In the genomic region with DNA sequence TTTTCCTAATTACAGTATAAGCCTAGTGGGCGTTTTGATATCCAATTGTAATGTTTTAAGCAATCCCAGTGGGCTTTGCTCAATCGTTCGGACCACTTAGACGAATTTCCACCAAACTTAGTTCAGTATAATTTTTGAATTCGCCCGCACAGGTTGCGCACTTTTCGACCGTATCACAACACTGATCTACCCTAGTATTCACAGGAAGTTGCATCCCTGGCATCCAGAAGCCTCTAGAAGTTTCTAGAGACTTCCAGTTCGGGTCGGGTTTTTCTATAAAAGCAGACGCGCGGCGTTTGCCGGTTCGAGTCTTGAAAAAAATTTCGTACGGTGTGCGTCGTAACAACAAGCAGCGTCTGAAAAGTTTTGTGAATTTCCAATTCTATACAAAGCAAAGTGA, we compare ENCODE assay signal across 2 fruit fly cellular contexts.
TF ChIP-seq lines count a peak whose summit lies in the region.

A gene (plus strand): TSS at position 58 of the 400 bp plus-strand sequence.

TF ChIP-seq in whole organism, embryonic, 481 proteins besides CTCF, POLR2A, EP300 and RAD21 (continued from another document and continues in another):
- TF ChIP-seq pzg (GFP tag; optimal IDR thresholded peaks at IDR 0.05; lab: Kevin White, UChicago): peak; percentile 76
- peak; percentile 80 for TF ChIP-seq ftz-f1 (GFP tag; optimal IDR thresholded peaks at IDR 0.05; lab: Kevin White, UChicago)
- peak; percentile 78; the same call in 2 of the 3 replicates for TF ChIP-seq Mrtf (GFP tag; IDR thresholded peaks at IDR 0.05; lab: Robert Waterston, UW)
- peak; percentile 83 for TF ChIP-seq rib (GFP tag; IDR thresholded peaks at IDR 0.05; lab: Robert Waterston, UW)
- peak; percentile 90 for TF ChIP-seq CG14014 (GFP tag; IDR thresholded peaks at IDR 0.05; lab: Robert Waterston, UW)
- TF ChIP-seq chm (GFP tag; IDR thresholded peaks at IDR 0.05; lab: Robert Waterston, UW): peak; percentile 99
- peak; percentile 40; the same call in 1 of the 2 replicates for TF ChIP-seq ro (GFP tag; IDR thresholded peaks at IDR 0.05; lab: Robert Waterston, UW)
- TF ChIP-seq Ada2b (GFP tag; IDR thresholded peaks at IDR 0.05; lab: Robert Waterston, UW): peak; percentile 68; the same call in 1 of the 2 replicates
- TF ChIP-seq eyg (GFP tag; optimal IDR thresholded peaks at IDR 0.05; lab: Kevin White, UChicago): peak; percentile 97
- peak; percentile 95 for TF ChIP-seq NK7.1 (GFP tag; optimal IDR thresholded peaks at IDR 0.05; lab: Kevin White, UChicago)
- peak; percentile 94 for TF ChIP-seq repo (GFP tag; optimal IDR thresholded peaks at IDR 0.05; lab: Kevin White, UChicago)
- TF ChIP-seq HmgD (GFP tag; optimal IDR thresholded peaks at IDR 0.05; lab: Kevin White, UChicago): peak; percentile 70
- TF ChIP-seq CG12219 (GFP tag; optimal IDR thresholded peaks at IDR 0.05; lab: Kevin White, UChicago): peak; percentile 97
- TF ChIP-seq knrl (GFP tag; IDR thresholded peaks at IDR 0.05; lab: Robert Waterston, UW; ENCODE audit: partially characterized antibody): no peak
- TF ChIP-seq ewg (GFP tag; optimal IDR thresholded peaks at IDR 0.05; lab: Kevin White, UChicago): peak; percentile 88
- TF ChIP-seq fd102C (GFP tag; optimal IDR thresholded peaks at IDR 0.05; lab: Kevin White, UChicago): peak; percentile 86
- TF ChIP-seq MBD-R2 (GFP tag; IDR thresholded peaks at IDR 0.05; lab: Robert Waterston, UW): peak; percentile 55; the same call in 1 of the 2 replicates
- peak; percentile 73 for TF ChIP-seq z (GFP tag; IDR thresholded peaks at IDR 0.05; lab: Robert Waterston, UW)
- peak; percentile 82 for TF ChIP-seq pros (GFP tag; optimal IDR thresholded peaks at IDR 0.05; lab: Kevin White, UChicago)
- TF ChIP-seq dati (GFP tag; IDR thresholded peaks at IDR 0.05; lab: Robert Waterston, UW): peak; percentile 88
- TF ChIP-seq PHDP (tag; optimal IDR thresholded peaks at IDR 0.05; lab: Kevin White, UChicago): peak; percentile 98
- TF ChIP-seq Stat92E (GFP tag; optimal IDR thresholded peaks at IDR 0.05; lab: Kevin White, UChicago): peak in 1 of 3 experiments; percentile 84
- peak; percentile 92 for TF ChIP-seq gcm2 (GFP tag; optimal IDR thresholded peaks at IDR 0.05; lab: Kevin White, UChicago)
- peak; percentile 93 for TF ChIP-seq pho (GFP tag; optimal IDR thresholded peaks at IDR 0.05; lab: Kevin White, UChicago)
- TF ChIP-seq D19A (tag; optimal IDR thresholded peaks at IDR 0.05; lab: Kevin White, UChicago): peak; percentile 69
- peak; percentile 91 for TF ChIP-seq CG9437 (GFP tag; optimal IDR thresholded peaks at IDR 0.05; lab: Kevin White, UChicago)
- peak; percentile 96 for TF ChIP-seq CHES-1-like (GFP tag; optimal IDR thresholded peaks at IDR 0.05; lab: Kevin White, UChicago)
- peak; percentile 92 for TF ChIP-seq Awh (GFP tag; IDR thresholded peaks at IDR 0.05; lab: Robert Waterston, UW)
- TF ChIP-seq CG12942 (GFP tag; optimal IDR thresholded peaks at IDR 0.05; lab: Kevin White, UChicago): peak; percentile 76
- peak; percentile 99 for TF ChIP-seq odd (GFP tag; optimal IDR thresholded peaks at IDR 0.05; lab: Kevin White, UChicago)
- no peak for TF ChIP-seq hth (optimal IDR thresholded peaks at IDR 0.05; lab: Kevin White, UChicago)
- peak; percentile 95 for TF ChIP-seq Dbx (GFP tag; IDR thresholded peaks at IDR 0.05; lab: Robert Waterston, UW)
- TF ChIP-seq dmrt99B (tag; optimal IDR thresholded peaks at IDR 0.05; lab: Kevin White, UChicago): peak; percentile 88
- TF ChIP-seq slp2 (GFP tag; optimal IDR thresholded peaks at IDR 0.05; lab: Kevin White, UChicago): peak; percentile 91
- TF ChIP-seq CG3847 (GFP tag; IDR thresholded peaks at IDR 0.05; lab: Robert Waterston, UW): peak; percentile 88
- TF ChIP-seq CG17568 (GFP tag; optimal IDR thresholded peaks at IDR 0.05; lab: Kevin White, UChicago): peak; percentile 99
- peak; percentile 95 for TF ChIP-seq CG13775 (GFP tag; optimal IDR thresholded peaks at IDR 0.05; lab: Kevin White, UChicago)
- TF ChIP-seq CG32532 (GFP tag; IDR thresholded peaks at IDR 0.05; lab: Robert Waterston, UW): peak; percentile 95
- peak; percentile 100 for TF ChIP-seq CG6813 (GFP tag; optimal IDR thresholded peaks at IDR 0.05; lab: Kevin White, UChicago)
- peak; percentile 81; the same call in 1 of the 2 replicates for TF ChIP-seq bowl (GFP tag; IDR thresholded peaks at IDR 0.05; lab: Robert Waterston, UW)
- TF ChIP-seq Meics (GFP tag; optimal IDR thresholded peaks at IDR 0.05; lab: Kevin White, UChicago): peak; percentile 99
- TF ChIP-seq H2.0 (GFP tag; IDR thresholded peaks at IDR 0.05; lab: Robert Waterston, UW): peak; percentile 87
- peak; percentile 79 for TF ChIP-seq jing (GFP tag; optimal IDR thresholded peaks at IDR 0.05; lab: Kevin White, UChicago)
- TF ChIP-seq CG13296 (GFP tag; optimal IDR thresholded peaks at IDR 0.05; lab: Kevin White, UChicago): peak; percentile 99
- peak; percentile 95 for TF ChIP-seq CG4854 (GFP tag; optimal IDR thresholded peaks at IDR 0.05; lab: Kevin White, UChicago)
- peak; percentile 10; the same call in 1 of the 3 replicates for TF ChIP-seq row (GFP tag; IDR thresholded peaks at IDR 0.05; lab: Robert Waterston, UW)
- peak; percentile 95 for TF ChIP-seq CG31365 (tag; optimal IDR thresholded peaks at IDR 0.05; lab: Kevin White, UChicago)
- peak; percentile 84 for TF ChIP-seq slbo (GFP tag; IDR thresholded peaks at IDR 0.05; lab: Robert Waterston, UW)
- TF ChIP-seq TFAM (GFP tag; optimal IDR thresholded peaks at IDR 0.05; lab: Kevin White, UChicago): peak; percentile 89
- TF ChIP-seq CG4820 (GFP tag; optimal IDR thresholded peaks at IDR 0.05; lab: Kevin White, UChicago): peak; percentile 76
- no peak for TF ChIP-seq CG1832 (GFP tag; optimal IDR thresholded peaks at IDR 0.05; lab: Kevin White, UChicago)
- TF ChIP-seq Dip3 (GFP tag; optimal IDR thresholded peaks at IDR 0.05; lab: Kevin White, UChicago): peak; percentile 86
- TF ChIP-seq CG14710 (tag; optimal IDR thresholded peaks at IDR 0.05; lab: Kevin White, UChicago): peak; percentile 83
- peak; percentile 84 for TF ChIP-seq zf30C (GFP tag; optimal IDR thresholded peaks at IDR 0.05; lab: Kevin White, UChicago)
- TF ChIP-seq Hr3 (GFP tag; optimal IDR thresholded peaks at IDR 0.05; lab: Kevin White, UChicago): peak; percentile 73
- TF ChIP-seq CG14860 (GFP tag; IDR thresholded peaks at IDR 0.05; lab: Robert Waterston, UW; ENCODE audit: partially characterized antibody): no peak
- peak; percentile 66 for TF ChIP-seq cato (GFP tag; optimal IDR thresholded peaks at IDR 0.05; lab: Kevin White, UChicago; ENCODE audit: borderline replicate concordance)
- peak; percentile 94 for TF ChIP-seq dm (GFP tag; optimal IDR thresholded peaks at IDR 0.05; lab: Kevin White, UChicago)
- no peak for TF ChIP-seq h (optimal IDR thresholded peaks at IDR 0.05; lab: Kevin White, UChicago)
- peak; percentile 98 for TF ChIP-seq CG33213 (GFP tag; optimal IDR thresholded peaks at IDR 0.05; lab: Kevin White, UChicago)
- TF ChIP-seq NC2β (GFP tag; optimal IDR thresholded peaks at IDR 0.05; lab: Kevin White, UChicago): peak; percentile 97
- peak; percentile 97 for TF ChIP-seq E2f2 (GFP tag; IDR thresholded peaks at IDR 0.05; lab: Robert Waterston, UW)

TF ChIP-seq in whole organism, prepupa, 60 proteins besides CTCF, POLR2A, EP300 and RAD21 (continued from another document):
- TF ChIP-seq Eip93F (GFP tag; optimal IDR thresholded peaks at IDR 0.05; lab: Kevin White, UChicago) (peak; percentile 89), pdm3 (GFP tag; optimal IDR thresholded peaks at IDR 0.05; lab: Kevin White, UChicago) (peak; percentile 88), CG6276 (GFP tag; optimal IDR thresholded peaks at IDR 0.05; lab: Kevin White, UChicago) (no peak), CG16779 (tag; optimal IDR thresholded peaks at IDR 0.05; lab: Kevin White, UChicago) (peak; percentile 98), Blimp-1 (GFP tag; optimal IDR thresholded peaks at IDR 0.05; lab: Kevin White, UChicago) (peak; percentile 91), CG6792 (GFP tag; optimal IDR thresholded peaks at IDR 0.05; lab: Kevin White, UChicago) (peak; percentile 90), fkh (GFP tag; optimal IDR thresholded peaks at IDR 0.05; lab: Kevin White, UChicago) (peak; percentile 82), CG11762 (GFP tag; optimal IDR thresholded peaks at IDR 0.05; lab: Kevin White, UChicago; ENCODE audit: insufficient read depth) (peak; percentile 82), dsx (GFP tag; optimal IDR thresholded peaks at IDR 0.05; lab: Kevin White, UChicago; ENCODE audit: poor library complexity, severe bottlenecking) (peak; percentile 77), CG10669 (GFP tag; optimal IDR thresholded peaks at IDR 0.05; lab: Kevin White, UChicago) (peak; percentile 90), CG4318 (GFP tag; optimal IDR thresholded peaks at IDR 0.05; lab: Kevin White, UChicago) (peak; percentile 34)
TF ChIP-seq in whole organism, prepupa: peak in this region for 57.
